Fruit fly (Drosophila melanogaster): ENCODE measurements around the gene dpr19.

The dpr19 gene

DNA sequence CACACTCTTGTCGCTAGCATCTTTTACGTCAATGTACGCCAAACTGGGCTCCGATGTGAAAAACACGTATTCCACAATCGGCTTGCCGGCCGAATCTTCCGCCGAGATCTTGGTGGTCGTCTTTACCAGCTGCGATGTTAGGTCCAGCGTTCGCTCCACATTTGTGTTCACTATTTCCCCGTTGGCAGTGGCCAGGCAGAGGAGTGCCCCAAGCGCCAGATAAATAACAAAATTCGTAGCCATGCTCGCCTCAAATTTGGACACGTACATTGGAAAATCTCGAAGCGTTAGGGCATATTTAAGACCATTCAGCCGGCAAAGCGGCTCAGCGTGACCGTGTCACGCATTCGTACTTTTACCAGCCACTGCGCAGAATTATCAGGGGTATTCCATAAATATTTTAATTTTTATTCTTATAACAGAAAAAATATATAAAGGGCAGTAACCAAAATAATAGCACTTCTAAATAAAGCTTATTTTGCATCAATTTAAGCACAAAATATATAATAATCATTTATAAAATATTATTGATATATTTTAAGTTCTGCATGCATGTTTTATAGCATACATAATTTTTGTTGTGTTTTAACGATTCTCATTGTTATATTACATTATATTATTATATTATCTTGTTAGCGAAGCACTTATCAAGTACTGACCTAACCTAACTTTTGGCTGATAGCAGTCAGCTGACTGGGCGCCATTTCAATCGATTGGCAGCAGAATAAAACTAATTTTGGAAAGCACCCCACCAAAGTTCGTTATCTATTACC lies at the start of gene dpr19, which contains the start of gene CG33303 (continued):
- peak; percentile 64 for TF ChIP-seq CG30403 (GFP tag; optimal IDR thresholded peaks at IDR 0.05)
- no peak for TF ChIP-seq Nf-YA (GFP tag; IDR thresholded peaks at IDR 0.05)
- TF ChIP-seq CG7928 (GFP tag; optimal IDR thresholded peaks at IDR 0.05) = peak; percentile 19
- TF ChIP-seq Sry-β (GFP tag; optimal IDR thresholded peaks at IDR 0.05) = no peak
- TF ChIP-seq lilli (GFP tag; optimal IDR thresholded peaks at IDR 0.05) = peak; percentile 12
- TF ChIP-seq nom (GFP tag; optimal IDR thresholded peaks at IDR 0.05) = peak; percentile 32
- TF ChIP-seq CG9817 (tag; optimal IDR thresholded peaks at IDR 0.05) = peak; percentile 59
- peak; percentile 67 for TF ChIP-seq Spps (tag; optimal IDR thresholded peaks at IDR 0.05)
- TF ChIP-seq fd102C (GFP tag; optimal IDR thresholded peaks at IDR 0.05) = no peak
- TF ChIP-seq Usf (GFP tag; optimal IDR thresholded peaks at IDR 0.05) = no peak
- TF ChIP-seq esg (GFP tag; conservative IDR thresholded peaks at IDR 0.05) = peak; percentile 58
- TF ChIP-seq cato (GFP tag; optimal IDR thresholded peaks at IDR 0.05; ENCODE audit: borderline replicate concordance) = no peak
- TF ChIP-seq stwl (tag; optimal IDR thresholded peaks at IDR 0.05) = peak; percentile 45
- no peak for TF ChIP-seq org-1 (GFP tag; optimal IDR thresholded peaks at IDR 0.05)
- peak; percentile 2 for TF ChIP-seq schlank (tag; optimal IDR thresholded peaks at IDR 0.05)
- TF ChIP-seq grau (tag; optimal IDR thresholded peaks at IDR 0.05) = peak; percentile 85
- TF ChIP-seq CG7987 (GFP tag; optimal IDR thresholded peaks at IDR 0.05) = peak; percentile 13
- TF ChIP-seq Nf-YB (GFP tag; optimal IDR thresholded peaks at IDR 0.05) = peak; percentile 49
- TF ChIP-seq CG33557 (GFP tag; optimal IDR thresholded peaks at IDR 0.05) = peak; percentile 74
- TF ChIP-seq CG31224 (GFP tag; IDR thresholded peaks at IDR 0.05) = peak; percentile 41; the same call in 1 of the 2 replicates
- no peak for TF ChIP-seq CG15479 (GFP tag; optimal IDR thresholded peaks at IDR 0.05)
- peak; percentile 75 for TF ChIP-seq slbo (GFP tag; IDR thresholded peaks at IDR 0.05)
- peak; percentile 18 for TF ChIP-seq CG17802 (tag; optimal IDR thresholded peaks at IDR 0.05)
- TF ChIP-seq sug (tag; optimal IDR thresholded peaks at IDR 0.05) = peak; percentile 79
- TF ChIP-seq CG10543 (GFP tag; optimal IDR thresholded peaks at IDR 0.05) = no peak
- TF ChIP-seq CG2116 (GFP tag; optimal IDR thresholded peaks at IDR 0.05) = peak; percentile 55
- TF ChIP-seq onecut (GFP tag; IDR thresholded peaks at IDR 0.05) = peak; percentile 89
- TF ChIP-seq Bgb (GFP tag; IDR thresholded peaks at IDR 0.05; ENCODE audit: partially characterized antibody) = no peak
- peak; percentile 66; the same call in 2 of the 3 replicates for TF ChIP-seq tgo (GFP tag; IDR thresholded peaks at IDR 0.05)
- TF ChIP-seq CG12071 (GFP tag; optimal IDR thresholded peaks at IDR 0.05) = no peak
- peak; percentile 71 for TF ChIP-seq twi (tag; optimal IDR thresholded peaks at IDR 0.05)
- no peak for TF ChIP-seq aop (GFP tag; IDR thresholded peaks at IDR 0.05)
- peak; percentile 79 for TF ChIP-seq CG17328 (GFP tag; IDR thresholded peaks at IDR 0.05)
- no peak for TF ChIP-seq HLHmδ (GFP tag; optimal IDR thresholded peaks at IDR 0.05)
- no peak for TF ChIP-seq CG4404 (GFP tag; IDR thresholded peaks at IDR 0.05)
- TF ChIP-seq CG1529 (GFP tag; optimal IDR thresholded peaks at IDR 0.05) = peak; percentile 33
- peak; percentile 16 for TF ChIP-seq Max (GFP tag; optimal IDR thresholded peaks at IDR 0.05)
- no peak for TF ChIP-seq mld (GFP tag; IDR thresholded peaks at IDR 0.05; ENCODE audit: partially characterized antibody)
- TF ChIP-seq CG30431 (GFP tag; optimal IDR thresholded peaks at IDR 0.05) = no peak
- peak; percentile 70 for TF ChIP-seq CG3281 (GFP tag; optimal IDR thresholded peaks at IDR 0.05)
- TF ChIP-seq Dll (GFP tag; IDR thresholded peaks at IDR 0.05; ENCODE audit: partially characterized antibody) = peak; percentile 38; the same call in 1 of the 4 replicates
- peak; percentile 58 for TF ChIP-seq fd3F (GFP tag; optimal IDR thresholded peaks at IDR 0.05)
- no peak for TF ChIP-seq Bdp1 (GFP tag; optimal IDR thresholded peaks at IDR 0.05)
- TF ChIP-seq CG32532 (GFP tag; IDR thresholded peaks at IDR 0.05) = peak; percentile 82
- no peak for TF ChIP-seq otp (GFP tag; IDR thresholded peaks at IDR 0.05)
- peak; percentile 73 for TF ChIP-seq CG8290 (GFP tag; optimal IDR thresholded peaks at IDR 0.05)
- TF ChIP-seq CG8290 (tag; optimal IDR thresholded peaks at IDR 0.05) = no peak
- no peak for TF ChIP-seq rib (GFP tag; IDR thresholded peaks at IDR 0.05)
- no peak for TF ChIP-seq dati (GFP tag; IDR thresholded peaks at IDR 0.05)
